Fruit fly (Drosophila melanogaster) whole organism, embryonic: ENCODE results near the gene Rcd2.

Experiments used
- BtbVII ChIP-seq: fragments of 200-800 bp; sonication (Bioruptor generic); optimal IDR thresholded peaks from 3 replicates; lab custom pipeline; 2017; ENCODE audit warnings: missing biosample characterization, mild to moderate bottlenecking, missing genetic modification characterization
- CG10209 ChIP-seq: fragments of 200-800 bp; sonication (Bioruptor generic); optimal IDR thresholded peaks from 3 replicates; lab custom pipeline; 2017; ENCODE audit warnings: missing biosample characterization, mild to moderate bottlenecking, missing genetic modification characterization, missing genetic modification reagents
- CG1024 ChIP-seq: fragments of 200-800 bp; sonication (Bioruptor generic); IDR thresholded peaks from 2 replicates; pipeline ENCODE4 v1.3.6; 2022; ENCODE audit warnings: missing biosample characterization, missing genetic modification characterization
- CG10543 ChIP-seq: fragments of 200-800 bp; sonication (Bioruptor generic); optimal IDR thresholded peaks from 3 replicates; lab custom pipeline; 2017; ENCODE audit warnings: missing biosample characterization, mild to moderate bottlenecking, missing genetic modification characterization, moderate library complexity
- CG10979 ChIP-seq: fragments of 200-800 bp; sonication (Bioruptor generic); optimal IDR thresholded peaks from 2 replicates; lab custom pipeline; 2018; ENCODE audit warnings: missing biosample characterization, mild to moderate bottlenecking, missing genetic modification characterization, moderate library complexity
- CG12236 ChIP-seq: fragments of 200-800 bp; sonication (Bioruptor generic); optimal IDR thresholded peaks from 2 replicates; lab custom pipeline; 2016; ENCODE audit warnings: missing biosample characterization, missing genetic modification characterization
- CG12942 ChIP-seq: fragments of 200-800 bp; sonication (Bioruptor generic); optimal IDR thresholded peaks from 3 replicates; lab custom pipeline; 2016; ENCODE audit warnings: missing biosample characterization, missing genetic modification characterization
- CG13287 ChIP-seq: fragments of 200-800 bp; sonication (Bioruptor generic); IDR thresholded peaks from 2 replicates; pipeline ENCODE4 v1.3.6; 2022; ENCODE audit warnings: missing biosample characterization, missing genetic modification characterization; ENCODE audit not compliant: partially characterized antibody
- CG14860 ChIP-seq: fragments of 200-800 bp; sonication (Bioruptor generic); IDR thresholded peaks from 3 replicates; pipeline ENCODE4 v1.3.6; 2022; ENCODE audit warnings: missing biosample characterization, missing genetic modification characterization; ENCODE audit not compliant: partially characterized antibody
- CG17568 ChIP-seq: fragments of 200-800 bp; sonication (Bioruptor generic); optimal IDR thresholded peaks from 2 replicates; lab custom pipeline; 2018; ENCODE audit warnings: missing biosample characterization, mild to moderate bottlenecking, missing genetic modification characterization, moderate library complexity
- CG18764 ChIP-seq: fragments of 200-800 bp; sonication (Bioruptor generic); optimal IDR thresholded peaks from 3 replicates; lab custom pipeline; 2016; ENCODE audit warnings: missing biosample characterization, missing genetic modification characterization
- CG2116 ChIP-seq: fragments of 200-800 bp; sonication (Bioruptor generic); optimal IDR thresholded peaks from 3 replicates; lab custom pipeline; 2018; ENCODE audit warnings: missing biosample characterization, mild to moderate bottlenecking, missing genetic modification characterization
- CG2202 ChIP-seq: fragments of 200-800 bp; sonication (Bioruptor generic); optimal IDR thresholded peaks from 2 replicates; lab custom pipeline; 2018; ENCODE audit warnings: missing biosample characterization, mild to moderate bottlenecking, missing genetic modification characterization
- CG31441 ChIP-seq: fragments of 200-800 bp; sonication (Bioruptor generic); IDR thresholded peaks from 2 replicates; pipeline ENCODE4 v1.3.6; 2022; ENCODE audit warnings: missing biosample characterization, missing genetic modification characterization
- CG5953 ChIP-seq: fragments of 200-800 bp; sonication (Bioruptor generic); IDR thresholded peaks from 2 replicates; pipeline ENCODE4 v1.3.6; 2022; ENCODE audit warnings: missing biosample characterization, missing genetic modification characterization
- CG6254 ChIP-seq: fragments of 200-800 bp; sonication (Bioruptor generic); optimal IDR thresholded peaks from 3 replicates; lab custom pipeline; 2017; ENCODE audit warnings: mild to moderate bottlenecking, missing biosample characterization, missing genetic modification reagents, missing genetic modification characterization
- CG6765 ChIP-seq: fragments of 200-800 bp; sonication (Bioruptor generic); optimal IDR thresholded peaks from 3 replicates; lab custom pipeline; 2017; ENCODE audit warnings: missing biosample characterization, mild to moderate bottlenecking, missing genetic modification characterization
- CG6854 ChIP-seq: fragments of 200-800 bp; sonication (Bioruptor generic); optimal IDR thresholded peaks from 3 replicates; lab custom pipeline; 2017; ENCODE audit warnings: missing biosample characterization, mild to moderate bottlenecking, missing genetic modification characterization
- CG7745 ChIP-seq: fragments of 200-800 bp; sonication (Bioruptor generic); optimal IDR thresholded peaks from 2 replicates; lab custom pipeline; 2018; ENCODE audit warnings: missing biosample characterization, mild to moderate bottlenecking, missing genetic modification characterization, moderate library complexity
- CG7786 ChIP-seq: fragments of 200-800 bp; sonication (Bioruptor generic); optimal IDR thresholded peaks from 2 replicates; lab custom pipeline; 2016; ENCODE audit warnings: missing biosample characterization, missing genetic modification characterization
- CG8089 ChIP-seq: fragments of 200-800 bp; sonication (Bioruptor generic); optimal IDR thresholded peaks from 3 replicates; lab custom pipeline; 2016; ENCODE audit warnings: missing biosample characterization, missing genetic modification characterization
- CG8290 ChIP-seq, 3 experiments: fragments of 200-800 bp; sonication (Bioruptor generic); optimal IDR thresholded peaks; 2 replicates each; lab custom pipeline; 2016 to 2019; ENCODE audit warnings: missing biosample characterization in 3 of 3, missing genetic modification characterization in 3 of 3, mild to moderate bottlenecking in 2 of 3, moderate library complexity in 1 of 3
- CG9797 ChIP-seq: fragments of 200-800 bp; sonication (Bioruptor generic); optimal IDR thresholded peaks from 3 replicates; lab custom pipeline; 2018; ENCODE audit warnings: missing biosample characterization, mild to moderate bottlenecking, missing genetic modification characterization
- D19B ChIP-seq: fragments of 200-800 bp; sonication (Bioruptor generic); optimal IDR thresholded peaks from 2 replicates; lab custom pipeline; 2017; ENCODE audit warnings: missing biosample characterization, mild to moderate bottlenecking, missing genetic modification characterization
- Dll ChIP-seq: fragments of 200-800 bp; sonication (Bioruptor generic); IDR thresholded peaks from 4 replicates; pipeline ENCODE4 v1.3.6; 2022; ENCODE audit warnings: missing biosample characterization, missing genetic modification characterization; ENCODE audit not compliant: partially characterized antibody
- Ets97D ChIP-seq: fragments of 200-800 bp; sonication (Bioruptor generic); optimal IDR thresholded peaks from 3 replicates; lab custom pipeline; 2016; ENCODE audit warnings: missing biosample characterization, missing genetic modification characterization
- Hsf ChIP-seq: fragments of 200-800 bp; sonication (Bioruptor generic); optimal IDR thresholded peaks from 3 replicates; lab custom pipeline; 2016; ENCODE audit warnings: missing biosample characterization, missing genetic modification characterization
- Mad ChIP-seq: fragments of 200-800 bp; sonication (Bioruptor generic); optimal IDR thresholded peaks from 2 replicates; lab custom pipeline; 2016; ENCODE audit warnings: missing biosample characterization, missing genetic modification characterization
- Mrtf ChIP-seq: fragments of 200-800 bp; sonication (Bioruptor generic); IDR thresholded peaks from 3 replicates; pipeline ENCODE4 v1.3.6; 2022; ENCODE audit warnings: missing biosample characterization, missing genetic modification characterization
- Nf-YA ChIP-seq: fragments of 200-800 bp; sonication (Bioruptor generic); IDR thresholded peaks from 2 replicates; pipeline ENCODE4 v1.3.6; 2022; ENCODE audit warnings: missing biosample characterization, missing genetic modification characterization
- Nf-YC ChIP-seq: fragments of 200-800 bp; optimal IDR thresholded peaks from 3 replicates; lab custom pipeline; 2019; ENCODE audit warnings: missing biosample characterization, mild to moderate bottlenecking, missing genetic modification characterization, moderate library complexity
- Sin3A ChIP-seq: fragments of >200 bp; optimal IDR thresholded peaks from 2 replicates; lab custom pipeline; 2018
- btn ChIP-seq: fragments of 200-800 bp; sonication (Bioruptor generic); optimal IDR thresholded peaks from 2 replicates; lab custom pipeline; 2016; ENCODE audit warnings: missing biosample characterization, missing genetic modification characterization
- cad ChIP-seq: fragments of >200 bp; optimal IDR thresholded peaks from 2 replicates; lab custom pipeline; 2017; ENCODE audit warnings: missing biosample characterization, missing genetic modification characterization
- cas ChIP-seq: fragments of 200-800 bp; sonication (Bioruptor generic); IDR thresholded peaks from 2 replicates; pipeline ENCODE4 v1.3.6; 2022; ENCODE audit warnings: missing biosample characterization, missing genetic modification characterization
- cato ChIP-seq: fragments of 200-800 bp; sonication (Bioruptor generic); optimal IDR thresholded peaks from 2 replicates; lab custom pipeline; 2016; ENCODE audit warnings: missing biosample characterization, missing genetic modification characterization, borderline replicate concordance
- croc ChIP-seq: fragments of 200-800 bp; sonication (Bioruptor generic); conservative IDR thresholded peaks from 3 replicates; pipeline ENCODE4 v1.3.6; 2022; ENCODE audit warnings: missing biosample characterization, missing genetic modification characterization
- dmrt11E ChIP-seq: fragments of 200-800 bp; sonication (Bioruptor generic); optimal IDR thresholded peaks from 3 replicates; lab custom pipeline; 2018; ENCODE audit warnings: missing biosample characterization, mild to moderate bottlenecking, missing genetic modification characterization, moderate library complexity
- gcm2 ChIP-seq: fragments of 200-800 bp; sonication (Bioruptor generic); optimal IDR thresholded peaks from 2 replicates; lab custom pipeline; 2016; ENCODE audit warnings: missing biosample characterization, missing genetic modification characterization
- odd ChIP-seq: fragments of 200-800 bp; sonication (Bioruptor generic); optimal IDR thresholded peaks from 2 replicates; lab custom pipeline; 2017; ENCODE audit warnings: missing biosample characterization, mild to moderate bottlenecking, missing genetic modification characterization
- onecut ChIP-seq: fragments of 200-800 bp; sonication (Bioruptor generic); IDR thresholded peaks from 2 replicates; pipeline ENCODE4 v1.3.6; 2022; ENCODE audit warnings: missing biosample characterization, missing genetic modification characterization
- prd ChIP-seq, 3 experiments: fragments of >200 bp in 2 of 3; fragments of 200-800 bp in 1 of 3; sonication (Bioruptor generic) in 1 of 3; optimal IDR thresholded peaks in 2 of 3; IDR thresholded peaks in 1 of 3; 2 replicates in 2 of 3; 3 replicates in 1 of 3; pipeline versions ENCODE4 v1.3.6 to Lab custom; 2017 to 2022; ENCODE audit warnings: missing biosample characterization in 1 of 3, missing genetic modification characterization in 1 of 3
- pum ChIP-seq: fragments of 200-800 bp; sonication (Bioruptor generic); optimal IDR thresholded peaks from 2 replicates; lab custom pipeline; 2016; ENCODE audit warnings: missing biosample characterization, missing genetic modification characterization
- salm ChIP-seq: fragments of 200-800 bp; sonication (Bioruptor generic); optimal IDR thresholded peaks from 2 replicates; lab custom pipeline; 2018; ENCODE audit warnings: missing biosample characterization, mild to moderate bottlenecking, missing genetic modification characterization
- schlank ChIP-seq: fragments of 200-800 bp; sonication (Bioruptor generic); optimal IDR thresholded peaks from 2 replicates; lab custom pipeline; 2018; ENCODE audit warnings: missing biosample characterization, mild to moderate bottlenecking, missing genetic modification characterization
- slp2 ChIP-seq: fragments of 200-800 bp; sonication (Bioruptor generic); optimal IDR thresholded peaks from 2 replicates; lab custom pipeline; 2016; ENCODE audit warnings: missing biosample characterization, missing genetic modification characterization
- sob ChIP-seq: fragments of 200-800 bp; sonication (Bioruptor generic); IDR thresholded peaks from 2 replicates; pipeline ENCODE4 v1.3.6; 2022; ENCODE audit warnings: missing biosample characterization, missing genetic modification characterization
- wor ChIP-seq: fragments of 200-800 bp; sonication (Bioruptor generic); IDR thresholded peaks from 2 replicates; pipeline ENCODE4 v1.3.6; 2022; ENCODE audit warnings: missing biosample characterization, missing genetic modification characterization

The Rcd2 gene

dm6 chr3L:20509121-20509934 lies 30.9 kb downstream of the Rcd2 start (continued):
- TF ChIP-seq Ets97D (GFP tag; lab: Kevin White, UChicago), result no peak
- TF ChIP-seq odd (GFP tag; lab: Kevin White, UChicago), result peak; percentile 77
- peak; percentile 34; the same call in 1 of the 2 replicates for TF ChIP-seq onecut
- TF ChIP-seq CG2202 (tag; lab: Kevin White, UChicago), result peak; percentile 37
- TF ChIP-seq CG8290 (GFP tag; optimal IDR thresholded peaks at IDR 0.05; lab: Kevin White, UChicago), result peak; percentile 1
- no peak for TF ChIP-seq CG8290 (tag; optimal IDR thresholded peaks at IDR 0.05; lab: Kevin White, UChicago)
- TF ChIP-seq prd (optimal IDR thresholded peaks at IDR 0.05; lab: Kevin White, UChicago), result no peak
- TF ChIP-seq prd (GFP tag; IDR thresholded peaks at IDR 0.05; lab: Robert Waterston, UW), result peak; percentile 41; the same call in 2 of the 3 replicates
- peak; percentile 80 for TF ChIP-seq CG6765 (GFP tag; lab: Kevin White, UChicago)
- TF ChIP-seq CG10979 (tag; lab: Kevin White, UChicago), result peak; percentile 83
- TF ChIP-seq sob (GFP tag; lab: Robert Waterston, UW), result peak; percentile 39; the same call in 1 of the 2 replicates
- peak; percentile 27 for TF ChIP-seq btn
- TF ChIP-seq cato (GFP tag; lab: Kevin White, UChicago), result peak; percentile 17
- peak; percentile 67 for TF ChIP-seq CG6854 (GFP tag; lab: Kevin White, UChicago)
- TF ChIP-seq Nf-YA (GFP tag; lab: Robert Waterston, UW), result no peak
- no peak for TF ChIP-seq Mrtf (GFP tag; lab: Robert Waterston, UW)
- peak; percentile 69 for TF ChIP-seq CG7786 (GFP tag; lab: Kevin White, UChicago)
- no peak for TF ChIP-seq wor (GFP tag; lab: Robert Waterston, UW)
- TF ChIP-seq CG12942, result no peak
- TF ChIP-seq CG6254 (GFP tag; lab: Kevin White, UChicago), result peak; percentile 65
- TF ChIP-seq CG1024 (GFP tag; lab: Robert Waterston, UW), result no peak
- TF ChIP-seq Mad (GFP tag; lab: Kevin White, UChicago), result peak; percentile 56
- no peak for TF ChIP-seq CG7745 (tag; lab: Kevin White, UChicago)
- TF ChIP-seq BtbVII (GFP tag; lab: Kevin White, UChicago), result peak; percentile 83
- TF ChIP-seq Sin3A (lab: Kevin White, UChicago), result no peak
- TF ChIP-seq CG17568 (GFP tag; lab: Kevin White, UChicago), result peak; percentile 58
- TF ChIP-seq CG5953 (GFP tag; lab: Robert Waterston, UW), result no peak
- peak; percentile 74 for TF ChIP-seq D19B (GFP tag; lab: Kevin White, UChicago)
- no peak for TF ChIP-seq CG9797 (GFP tag; lab: Kevin White, UChicago)
- peak; percentile 35 for TF ChIP-seq CG12236 (GFP tag; lab: Kevin White, UChicago)
- no peak for TF ChIP-seq CG13287 (GFP tag; lab: Robert Waterston, UW)
- TF ChIP-seq croc (GFP tag; lab: Robert Waterston, UW), result peak; percentile 21; the same call in 1 of the 3 replicates
- peak; percentile 50 for TF ChIP-seq CG8089 (GFP tag; lab: Kevin White, UChicago)
- no peak for TF ChIP-seq CG14860 (GFP tag; lab: Robert Waterston, UW)
- TF ChIP-seq CG31441, result peak; percentile 75
- TF ChIP-seq dmrt11E (tag; lab: Kevin White, UChicago), result peak; percentile 78
- peak; percentile 51 for TF ChIP-seq schlank
- peak; percentile 71 for TF ChIP-seq slp2
- peak; percentile 87 for TF ChIP-seq CG10543 (GFP tag; lab: Kevin White, UChicago)
- TF ChIP-seq CG10209 (GFP tag; lab: Kevin White, UChicago), result peak; percentile 78
- peak; percentile 33 for TF ChIP-seq CG2116 (GFP tag; lab: Kevin White, UChicago)
- TF ChIP-seq gcm2 (GFP tag; lab: Kevin White, UChicago), result peak; percentile 42
- peak; percentile 62 for TF ChIP-seq pum (GFP tag; lab: Kevin White, UChicago)
- TF ChIP-seq cad, result no peak
- peak; percentile 75 for TF ChIP-seq Nf-YC (tag; lab: Kevin White, UChicago)
- no peak for TF ChIP-seq Dll (GFP tag; lab: Robert Waterston, UW)
- TF ChIP-seq Hsf (GFP tag; lab: Kevin White, UChicago), result peak; percentile 76
- TF ChIP-seq CG18764 (GFP tag; lab: Kevin White, UChicago), result no peak
- no peak for TF ChIP-seq cas (GFP tag; lab: Robert Waterston, UW)
- TF ChIP-seq salm (tag; lab: Kevin White, UChicago), result peak; percentile 43
